Worm (Caenorhabditis elegans): Measurements from ENCODE around the gene F58B4.6.

DNA sequence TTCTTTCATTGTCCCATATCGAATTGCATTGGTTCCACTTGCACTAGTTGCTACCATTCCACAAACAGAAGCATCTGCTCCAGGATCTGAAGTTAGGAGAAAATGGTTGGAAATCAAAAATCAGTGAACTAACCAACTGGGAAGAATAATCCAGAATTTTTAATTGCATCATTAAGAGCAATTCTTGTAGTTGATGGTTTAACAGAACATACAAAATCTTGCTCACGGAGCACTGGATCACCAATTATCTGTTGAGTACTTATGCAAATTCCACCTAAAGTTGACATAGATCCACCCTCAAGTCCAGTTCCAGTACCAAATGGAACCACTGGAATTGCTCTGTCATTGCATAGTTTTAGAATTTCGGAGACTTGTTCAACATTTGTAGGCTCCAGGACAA is 35.1 kb upstream of the F58B4.6 start:
- TF ChIP-seq flt-1 (GFP tag; IDR thresholded peaks at IDR 0.05) (no peak), med-1 (GFP tag; optimal IDR thresholded peaks at IDR 0.05; ENCODE audit: insufficient read depth) (no peak), cog-1 (tag; optimal IDR thresholded peaks at IDR 0.05) (no peak)
